Worm (Caenorhabditis elegans) whole organism, late embryonic: ENCODE results near the gene spt-5.

Source experiments
- F13H6.1 ChIP-seq: sonication (generic microtip); optimal IDR thresholded peaks from 2 replicates; lab custom pipeline; 2016; ENCODE audit warnings: missing genetic modification characterization, missing compliant biosample characterization
- T23F11.4 ChIP-seq: fragments of 200-800 bp; sonication (Bioruptor generic); optimal IDR thresholded peaks from 2 replicates; lab custom pipeline; 2018; ENCODE audit warnings: mild to moderate bottlenecking, missing genetic modification characterization, missing compliant biosample characterization
- ama-1 ChIP-seq: fragments of 150-350 bp; optimal IDR thresholded peaks from 2 replicates; lab custom pipeline; 2014
- ceh-22 ChIP-seq: sonication (generic microtip); optimal IDR thresholded peaks from 2 replicates; lab custom pipeline; 2017; ENCODE audit warnings: missing biosample characterization, missing genetic modification characterization
- dve-1 ChIP-seq: sonication (generic microtip); optimal IDR thresholded peaks from 2 replicates; lab custom pipeline; 2017; ENCODE audit warnings: antibody characterized with exemption, mild to moderate bottlenecking, missing genetic modification characterization, missing compliant biosample characterization
- eyg-1 ChIP-seq: sonication (generic microtip); optimal IDR thresholded peaks from 2 replicates; lab custom pipeline; 2016; ENCODE audit warnings: missing genotype, missing genetic modification characterization, missing compliant biosample characterization
- nfya-1 ChIP-seq: sonication (generic microtip); optimal IDR thresholded peaks from 2 replicates; lab custom pipeline; 2017; ENCODE audit warnings: missing genetic modification characterization, mild to moderate bottlenecking, missing compliant biosample characterization, antibody characterized with exemption, moderate library complexity
- nhr-11 ChIP-seq: fragments of 150-350 bp; optimal IDR thresholded peaks from 2 replicates; lab custom pipeline; 2014; ENCODE audit warnings: missing biosample characterization, missing genetic modification characterization
- pat-9 ChIP-seq: fragments of 200-800 bp; sonication (Bioruptor generic); optimal IDR thresholded peaks from 2 replicates; lab custom pipeline; 2018; ENCODE audit warnings: mild to moderate bottlenecking, missing genetic modification characterization, moderate library complexity, missing compliant biosample characterization
- pha-4 ChIP-seq: fragments of 150-350 bp; optimal IDR thresholded peaks from 2 replicates; lab custom pipeline; 2018; ENCODE audit warnings: missing biosample characterization, missing genetic modification reagents, missing genetic modification characterization
- ref-2 ChIP-seq: sonication (generic microtip); optimal IDR thresholded peaks from 2 replicates; lab custom pipeline; 2016; ENCODE audit warnings: missing genetic modification characterization, missing compliant biosample characterization
- syd-9 ChIP-seq: sonication (generic microtip); optimal IDR thresholded peaks from 2 replicates; lab custom pipeline; 2016; ENCODE audit warnings: mild to moderate bottlenecking, missing genetic modification characterization, moderate library complexity, missing compliant biosample characterization
- zip-5 ChIP-seq: sonication (generic microtip); optimal IDR thresholded peaks from 2 replicates; lab custom pipeline; 2016; ENCODE audit warnings: missing genetic modification characterization, missing compliant biosample characterization
- ztf-16 ChIP-seq: sonication (generic microtip); optimal IDR thresholded peaks from 2 replicates; lab custom pipeline; 2017; ENCODE audit warnings: missing genetic modification characterization, missing compliant biosample characterization

- TF ChIP-seq pha-4 (tag; lab: Kevin White, UChicago) (no peak), nhr-11 (tag; lab: Kevin White, UChicago) (no peak), ztf-16 (no peak), nfya-1 (tag; lab: Kevin White, UChicago) (no peak), F13H6.1 (no peak), T23F11.4 (GFP tag; lab: Kevin White, UChicago) (no peak), zip-5 (tag; lab: Kevin White, UChicago) (no peak), dve-1 (tag; lab: Kevin White, UChicago) (no peak), eyg-1 (tag; lab: Kevin White, UChicago) (no peak), syd-9 (no peak), pat-9 (no peak), ama-1 (lab: Kevin White, UChicago) (no peak), ref-2 (no peak), ceh-22 (no peak)
Measured at ce11 chrIV:12047552-12048347, 3.5 kb upstream of the spt-5 start, which contains the start of gene T12G3.4.
